Worm (Caenorhabditis elegans): ENCODE data around the gene C10A4.7.

DNA sequence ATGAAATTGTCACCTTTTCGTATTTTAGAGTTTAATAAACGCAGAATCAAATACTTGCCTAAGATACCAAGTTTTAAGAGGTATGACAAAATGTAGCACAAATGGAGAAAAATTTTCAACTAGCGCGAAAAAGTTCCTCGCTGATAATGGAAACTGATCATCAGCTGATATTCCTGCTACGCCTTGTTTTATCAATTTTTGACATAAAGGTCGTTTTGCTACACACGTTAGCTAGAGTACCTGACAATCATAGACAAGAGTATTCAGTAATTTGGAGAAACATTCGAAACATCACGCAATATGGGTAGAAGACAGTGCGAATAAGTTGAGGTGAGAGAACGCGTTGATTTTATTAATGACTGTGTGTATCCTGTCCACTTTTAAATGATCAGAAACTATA, 30.4 kb upstream of the C10A4.7 start:
- no peak for TF ChIP-seq pha-4 (tag; optimal IDR thresholded peaks at IDR 0.05)
- no peak for TF ChIP-seq ztf-11 (tag; optimal IDR thresholded peaks at IDR 0.05)
- TF ChIP-seq zag-1 (tag; optimal IDR thresholded peaks at IDR 0.05) = no peak
- TF ChIP-seq lin-39 (tag; optimal IDR thresholded peaks at IDR 0.05) = no peak
- TF ChIP-seq ama-1 (optimal IDR thresholded peaks at IDR 0.05) = no peak
- TF ChIP-seq tbx-2 (tag; optimal IDR thresholded peaks at IDR 0.05) = no peak
- TF ChIP-seq nhr-76 (tag; optimal IDR thresholded peaks at IDR 0.05) = no peak
- TF ChIP-seq snpc-4 (tag; optimal IDR thresholded peaks at IDR 0.05) = no peak
- TF ChIP-seq pqm-1 (tag; optimal IDR thresholded peaks at IDR 0.05) = peak; percentile 65
- no peak for TF ChIP-seq eor-1 (tag; optimal IDR thresholded peaks at IDR 0.05)
- TF ChIP-seq elt-1 (tag; optimal IDR thresholded peaks at IDR 0.05) = no peak
- no peak for TF ChIP-seq nhr-12 (tag; optimal IDR thresholded peaks at IDR 0.05)
- TF ChIP-seq nhr-67 (tag; optimal IDR thresholded peaks at IDR 0.05) = no peak
- TF ChIP-seq jun-1 (tag; optimal IDR thresholded peaks at IDR 0.05) = no peak

Measured in whole organism, L3 larva.